Worm (Caenorhabditis elegans) whole organism, L3 larva: Measurements from ENCODE around the gene trx-2.

ENCODE experiments used
- R02D3.7 ChIP-seq: fragments of 150-350 bp; optimal IDR thresholded peaks from 2 replicates; lab custom pipeline; 2014; ENCODE audit warnings: missing biosample characterization, missing genetic modification characterization
- ZK546.5 ChIP-seq: sonication (generic microtip); optimal IDR thresholded peaks from 2 replicates; lab custom pipeline; 2017; ENCODE audit warnings: missing biosample characterization, missing genetic modification characterization
- aly-2 ChIP-seq: fragments of 150-350 bp; optimal IDR thresholded peaks from 2 replicates; lab custom pipeline; 2014; ENCODE audit warnings: missing biosample characterization, missing genetic modification characterization
- ama-1 ChIP-seq: fragments of 150-350 bp; optimal IDR thresholded peaks from 2 replicates; lab custom pipeline; 2018
- ceh-16 ChIP-seq: sonication (generic microtip); optimal IDR thresholded peaks from 2 replicates; lab custom pipeline; 2017; ENCODE audit warnings: missing biosample characterization, missing genetic modification characterization
- ceh-9 ChIP-seq: sonication (generic microtip); optimal IDR thresholded peaks from 2 replicates; lab custom pipeline; 2018; ENCODE audit warnings: missing biosample characterization, missing genetic modification characterization
- egl-5 ChIP-seq: fragments of 150-350 bp; optimal IDR thresholded peaks from 2 replicates; lab custom pipeline; 2017; ENCODE audit warnings: missing biosample characterization, missing genetic modification reagents, missing genetic modification characterization, inconsistent platforms
- elt-1 ChIP-seq: fragments of 150-350 bp; optimal IDR thresholded peaks from 2 replicates; lab custom pipeline; 2014; ENCODE audit warnings: missing biosample characterization, missing genetic modification characterization
- elt-2 ChIP-seq: sonication (generic microtip); optimal IDR thresholded peaks from 2 replicates; lab custom pipeline; 2016; ENCODE audit warnings: missing genetic modification reagents, mild to moderate bottlenecking, missing genetic modification characterization, missing compliant biosample characterization
- elt-3 ChIP-seq, 3 experiments: fragments of 150-350 bp in 1 of 3; sonication (generic microtip) in 2 of 3; optimal IDR thresholded peaks; 2 replicates in 2 of 3; 4 replicates in 1 of 3; lab custom pipeline; 2014 to 2017; ENCODE audit warnings: missing biosample characterization in 3 of 3, missing genetic modification characterization in 3 of 3
- eor-1 ChIP-seq, 2 experiments: fragments of 150-350 bp; optimal IDR thresholded peaks; 2 replicates each; lab custom pipeline; 2014 to 2018; ENCODE audit warnings: missing biosample characterization in 2 of 2, missing genetic modification characterization in 2 of 2
- fkh-10 ChIP-seq: sonication (generic microtip); optimal IDR thresholded peaks from 2 replicates; lab custom pipeline; 2017; ENCODE audit warnings: missing biosample characterization, missing genetic modification reagents, missing genetic modification characterization
- fkh-2 ChIP-seq: fragments of 150-350 bp; optimal IDR thresholded peaks from 2 replicates; lab custom pipeline; 2014; ENCODE audit warnings: missing biosample characterization, missing genetic modification reagents, missing genetic modification characterization
- fos-1 ChIP-seq: fragments of 150-350 bp; optimal IDR thresholded peaks from 2 replicates; lab custom pipeline; 2014; ENCODE audit warnings: missing biosample characterization, missing genetic modification characterization
- hmg-11 ChIP-seq: sonication (generic microtip); optimal IDR thresholded peaks from 2 replicates; lab custom pipeline; 2016; ENCODE audit warnings: missing genetic modification characterization, missing compliant biosample characterization
- jun-1 ChIP-seq: fragments of 150-350 bp; optimal IDR thresholded peaks from 2 replicates; lab custom pipeline; 2014; ENCODE audit warnings: missing biosample characterization, missing genetic modification reagents, missing genetic modification characterization
- lin-15B ChIP-seq: fragments of 150-350 bp; optimal IDR thresholded peaks from 2 replicates; lab custom pipeline; 2014; ENCODE audit warnings: missing biosample characterization, missing genetic modification characterization
- lin-39 ChIP-seq: fragments of 150-350 bp; optimal IDR thresholded peaks from 2 replicates; lab custom pipeline; 2018; ENCODE audit warnings: missing biosample characterization, missing genetic modification reagents, missing genetic modification characterization
- lsy-12 ChIP-seq: sonication (generic microtip); optimal IDR thresholded peaks from 2 replicates; lab custom pipeline; 2016; ENCODE audit warnings: mild to moderate bottlenecking, missing genetic modification characterization, missing compliant biosample characterization
- mdl-1 ChIP-seq: fragments of 150-350 bp; optimal IDR thresholded peaks from 2 replicates; lab custom pipeline; 2014; ENCODE audit warnings: missing biosample characterization, missing genetic modification characterization
- mml-1 ChIP-seq: fragments of 150-350 bp; sonication (generic microtip); optimal IDR thresholded peaks from 3 replicates; lab custom pipeline; 2014; ENCODE audit warnings: missing biosample characterization, missing genetic modification characterization
- nfya-1 ChIP-seq: sonication (generic microtip); optimal IDR thresholded peaks from 2 replicates; lab custom pipeline; 2017; ENCODE audit warnings: missing genetic modification characterization, mild to moderate bottlenecking, missing compliant biosample characterization, antibody characterized with exemption, moderate library complexity; ENCODE audit not compliant: insufficient read depth
- nhr-11 ChIP-seq: fragments of 150-350 bp; optimal IDR thresholded peaks from 2 replicates; lab custom pipeline; 2014; ENCODE audit warnings: missing biosample characterization, missing genetic modification characterization
- nhr-12 ChIP-seq: fragments of 150-350 bp; optimal IDR thresholded peaks from 2 replicates; lab custom pipeline; 2014; ENCODE audit warnings: missing biosample characterization, missing genetic modification characterization
- nhr-23 ChIP-seq: fragments of 150-350 bp; optimal IDR thresholded peaks from 2 replicates; lab custom pipeline; 2014; ENCODE audit warnings: missing biosample characterization, missing genetic modification reagents, missing genetic modification characterization
- nhr-237 ChIP-seq: fragments of 150-350 bp; optimal IDR thresholded peaks from 2 replicates; lab custom pipeline; 2014; ENCODE audit warnings: missing biosample characterization, missing genetic modification characterization
- nhr-25 ChIP-seq: sonication (generic microtip); optimal IDR thresholded peaks from 2 replicates; lab custom pipeline; 2017; ENCODE audit warnings: missing biosample characterization, missing genetic modification characterization
- nhr-28 ChIP-seq: fragments of 150-350 bp; optimal IDR thresholded peaks from 2 replicates; lab custom pipeline; 2014; ENCODE audit warnings: missing biosample characterization, missing genetic modification characterization
- nhr-43 ChIP-seq: sonication (generic microtip); optimal IDR thresholded peaks from 2 replicates; lab custom pipeline; 2016; ENCODE audit warnings: mild to moderate bottlenecking, missing genetic modification characterization, missing compliant biosample characterization; ENCODE audit not compliant: poor library complexity, severe bottlenecking
- nhr-67 ChIP-seq: fragments of 150-350 bp; optimal IDR thresholded peaks from 2 replicates; lab custom pipeline; 2014; ENCODE audit warnings: missing biosample characterization, missing genetic modification characterization
- nhr-76 ChIP-seq: fragments of 150-350 bp; sonication (generic microtip); optimal IDR thresholded peaks from 5 replicates; lab custom pipeline; 2014; ENCODE audit warnings: missing biosample characterization, missing genetic modification characterization
- pha-4 ChIP-seq: fragments of 150-350 bp; optimal IDR thresholded peaks from 2 replicates; lab custom pipeline; 2014; ENCODE audit warnings: missing biosample characterization, missing genetic modification reagents, missing genetic modification characterization
- pqm-1 ChIP-seq: fragments of 150-350 bp; optimal IDR thresholded peaks from 2 replicates; lab custom pipeline; 2017; ENCODE audit warnings: missing biosample characterization, missing genetic modification characterization, inconsistent platforms
- sea-2 ChIP-seq: fragments of 150-350 bp; sonication (generic microtip); optimal IDR thresholded peaks from 4 replicates; lab custom pipeline; 2014; ENCODE audit warnings: missing biosample characterization, missing genetic modification reagents, missing genetic modification characterization
- skn-1 ChIP-seq: fragments of 150-350 bp; optimal IDR thresholded peaks from 2 replicates; lab custom pipeline; 2014; ENCODE audit warnings: missing biosample characterization, missing genetic modification characterization
- snpc-4 ChIP-seq: fragments of 150-350 bp; optimal IDR thresholded peaks from 2 replicates; lab custom pipeline; 2014; ENCODE audit warnings: missing biosample characterization, missing genetic modification characterization
- tbx-2 ChIP-seq: sonication (generic microtip); optimal IDR thresholded peaks from 2 replicates; lab custom pipeline; 2016; ENCODE audit warnings: mild to moderate bottlenecking, missing genetic modification characterization, missing compliant biosample characterization
- unc-62 ChIP-seq: fragments of 150-350 bp; sonication (generic microtip); optimal IDR thresholded peaks from 4 replicates; lab custom pipeline; 2014; ENCODE audit warnings: missing biosample characterization, missing genetic modification reagents, missing genetic modification characterization
- ztf-11 ChIP-seq: fragments of 150-350 bp; optimal IDR thresholded peaks from 2 replicates; lab custom pipeline; 2014; ENCODE audit warnings: missing biosample characterization, missing genetic modification characterization
- ztf-4 ChIP-seq: fragments of 150-350 bp; optimal IDR thresholded peaks from 2 replicates; lab custom pipeline; 2014; ENCODE audit warnings: missing biosample characterization, missing genetic modification characterization

The trx-2 gene

DNA sequence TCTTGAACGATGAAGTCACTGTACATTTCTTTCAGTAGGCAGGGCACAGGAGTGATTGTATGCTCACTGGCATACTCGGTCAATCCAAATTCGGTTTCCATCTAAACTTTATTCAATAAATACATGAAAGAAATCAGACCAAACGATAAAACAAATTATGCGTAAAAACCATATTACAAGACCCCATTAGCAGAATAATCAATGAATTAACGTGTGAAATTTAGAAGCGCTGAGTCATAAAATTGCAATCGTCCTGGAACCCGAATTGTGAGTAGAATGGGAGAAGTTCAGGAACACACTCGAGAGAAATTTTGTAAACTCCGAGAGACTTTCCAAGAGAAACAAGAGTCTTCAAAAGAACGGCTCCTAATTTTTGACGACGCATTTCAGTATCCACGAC is 5.0 kb downstream of the trx-2 start, which contains the start of gene B0024.11:
Gene B0024.11 (minus strand): TSS at position 101 of the 400 bp plus-strand sequence.
- TF ChIP-seq sea-2 (GFP tag; lab: Kevin White, UChicago), result no peak
- TF ChIP-seq lin-39 (tag; lab: Kevin White, UChicago), result no peak
- TF ChIP-seq ceh-9 (tag; lab: Kevin White, UChicago), result no peak
- TF ChIP-seq aly-2 (tag; lab: Kevin White, UChicago), result no peak
- TF ChIP-seq unc-62 (GFP tag; lab: Kevin White, UChicago), result no peak
- TF ChIP-seq fkh-10 (GFP tag; lab: Kevin White, UChicago), result no peak
- no peak for TF ChIP-seq ztf-4 (tag; lab: Kevin White, UChicago)
- no peak for TF ChIP-seq nhr-28 (tag; lab: Kevin White, UChicago)
- TF ChIP-seq elt-3 (tag; optimal IDR thresholded peaks at IDR 0.05; lab: Kevin White, UChicago), result no peak
- no peak for TF ChIP-seq nfya-1 (tag; lab: Kevin White, UChicago)
- TF ChIP-seq R02D3.7, result no peak
- no peak for TF ChIP-seq lsy-12
- TF ChIP-seq, all 47 proteins: peak for 0

DNA sequence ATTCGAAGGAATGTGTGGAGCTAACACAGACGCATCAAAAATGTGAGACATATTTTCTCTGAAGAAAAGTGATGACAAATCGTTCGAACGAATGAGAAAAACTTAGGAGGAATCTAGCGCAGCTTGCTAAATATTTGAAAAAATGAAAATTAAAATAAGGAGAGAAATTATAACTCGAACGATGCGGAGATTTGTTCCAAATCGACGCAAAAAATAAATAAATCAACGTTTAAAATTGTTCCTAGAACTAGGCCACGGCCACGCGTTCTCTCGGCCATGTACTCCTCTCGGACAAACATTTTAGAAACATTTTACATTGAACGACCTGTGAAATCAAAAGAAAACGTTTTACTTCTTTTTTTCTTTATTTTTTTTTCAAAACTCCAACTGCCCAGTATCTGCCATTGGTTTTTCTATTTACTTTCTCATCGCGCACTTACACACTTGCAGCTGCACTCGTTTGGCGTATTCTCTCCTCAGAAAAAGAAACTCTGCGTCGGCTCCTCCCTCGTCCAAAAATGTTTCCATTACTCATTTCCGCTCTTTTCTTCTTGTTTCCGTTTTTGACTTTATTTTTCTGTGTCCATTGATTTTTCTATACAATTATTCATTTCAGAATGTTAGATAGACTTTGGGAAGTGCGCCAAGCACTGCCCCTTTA is 5.8 kb downstream of the trx-2 start, which contains the start of the genes gna-1 and B0024.13:
Gene gna-1 (minus strand): TSS at position 51 of the 661 bp plus-strand sequence.
Gene B0024.13 (plus strand): TSS at position 611 of the 661 bp plus-strand sequence.
- TF ChIP-seq nhr-43 (tag; lab: Kevin White, UChicago) (peak; percentile 78), egl-5 (tag; lab: Kevin White, UChicago) (no peak), nhr-76 (tag; lab: Kevin White, UChicago) (no peak), nhr-23 (tag; lab: Kevin White, UChicago) (peak; percentile 79), fkh-2 (tag; lab: Kevin White, UChicago) (no peak), fos-1 (no peak), snpc-4 (tag; lab: Kevin White, UChicago) (no peak), mml-1 (tag; lab: Kevin White, UChicago) (no peak), elt-3 (tag; optimal IDR thresholded peaks at IDR 0.05; lab: Kevin White, UChicago) (no peak), ceh-16 (no peak), elt-1 (tag; lab: Kevin White, UChicago) (no peak), pqm-1 (tag; lab: Kevin White, UChicago) (no peak), hmg-11 (peak; percentile 17), nhr-11 (tag; lab: Kevin White, UChicago) (no peak), skn-1 (tag; lab: Kevin White, UChicago) (no peak), lsy-12 (peak; percentile 10), lin-39 (tag; lab: Kevin White, UChicago) (peak; percentile 56), ztf-11 (tag; lab: Kevin White, UChicago) (no peak), mdl-1 (tag; lab: Kevin White, UChicago) (no peak), ztf-4 (tag; lab: Kevin White, UChicago) (no peak), nhr-67 (tag; lab: Kevin White, UChicago) (no peak), eor-1 (tag; optimal IDR thresholded peaks at IDR 0.05; lab: Kevin White, UChicago) (no peak), tbx-2 (tag; lab: Kevin White, UChicago) (no peak), elt-2 (tag; lab: Kevin White, UChicago) (peak; percentile 1), pha-4 (tag; lab: Kevin White, UChicago) (peak; percentile 72), nfya-1 (tag; lab: Kevin White, UChicago) (no peak), nhr-237 (tag; lab: Kevin White, UChicago) (no peak), ZK546.5 (tag; lab: Kevin White, UChicago) (no peak), nhr-12 (no peak), nhr-25 (tag; lab: Kevin White, UChicago) (no peak), jun-1 (tag; lab: Kevin White, UChicago) (no peak), lin-15B (peak; percentile 68), ama-1 (no peak)
